Worm (Caenorhabditis elegans) whole organism, early embryonic: Measurements from ENCODE around the gene C16A11.3.

Experiments used
- B0310.2 ChIP-seq: sonication (generic microtip); optimal IDR thresholded peaks from 2 replicates; lab custom pipeline; 2016; ENCODE audit warnings: mild to moderate bottlenecking, missing genetic modification characterization, missing compliant biosample characterization
- F13C5.2 ChIP-seq: sonication (generic microtip); optimal IDR thresholded peaks from 2 replicates; lab custom pipeline; 2017; ENCODE audit warnings: mild to moderate bottlenecking, missing genetic modification characterization, inconsistent platforms, missing compliant biosample characterization
- aly-1 ChIP-seq: sonication (generic microtip); optimal IDR thresholded peaks from 2 replicates; lab custom pipeline; 2016; ENCODE audit warnings: missing genetic modification characterization, missing compliant biosample characterization
- ama-1 ChIP-seq: fragments of 150-350 bp; optimal IDR thresholded peaks from 2 replicates; lab custom pipeline; 2014
- ceh-13 ChIP-seq: fragments of 200-800 bp; sonication (Bioruptor generic); optimal IDR thresholded peaks from 2 replicates; lab custom pipeline; 2018; ENCODE audit warnings: mild to moderate bottlenecking, missing genetic modification characterization, missing compliant biosample characterization
- ceh-36 ChIP-seq: sonication (generic microtip); optimal IDR thresholded peaks from 2 replicates; lab custom pipeline; 2016; ENCODE audit warnings: missing genetic modification characterization, inconsistent platforms, missing compliant biosample characterization
- ets-7 ChIP-seq: sonication (generic microtip); optimal IDR thresholded peaks from 2 replicates; lab custom pipeline; 2016; ENCODE audit warnings: missing genotype, missing genetic modification characterization, missing compliant biosample characterization
- flt-1 ChIP-seq: fragments of 200-800 bp; sonication (Bioruptor generic); IDR thresholded peaks from 2 replicates; pipeline ENCODE4 v1.3.6; 2022; ENCODE audit warnings: missing genetic modification characterization, missing compliant biosample characterization
- hmbx-1 ChIP-seq: sonication (generic microtip); optimal IDR thresholded peaks from 2 replicates; lab custom pipeline; 2016; ENCODE audit warnings: mild to moderate bottlenecking, missing genetic modification characterization, missing compliant biosample characterization
- hmg-4 ChIP-seq: fragments of 200-800 bp; sonication (Bioruptor generic); optimal IDR thresholded peaks from 2 replicates; lab custom pipeline; 2018; ENCODE audit warnings: mild to moderate bottlenecking, missing genetic modification characterization, missing compliant biosample characterization
- hnd-1 ChIP-seq: sonication (generic microtip); optimal IDR thresholded peaks from 2 replicates; lab custom pipeline; 2016; ENCODE audit warnings: missing genetic modification characterization, missing compliant biosample characterization
- pes-1 ChIP-seq: fragments of 200-800 bp; sonication (Bioruptor generic); IDR thresholded peaks from 2 replicates; pipeline ENCODE4 v1.3.6; 2022; ENCODE audit warnings: missing genetic modification reagents, missing genetic modification characterization, missing compliant biosample characterization
- scrt-1 ChIP-seq: fragments of 200-800 bp; sonication (Bioruptor generic); IDR thresholded peaks from 2 replicates; pipeline ENCODE4 v1.3.6; 2022; ENCODE audit warnings: missing genetic modification characterization, missing compliant biosample characterization
- sea-1 ChIP-seq: fragments of 200-800 bp; sonication (Bioruptor generic); conservative IDR thresholded peaks from 2 replicates; pipeline ENCODE4 v1.3.6; 2022; ENCODE audit warnings: missing genetic modification characterization, missing compliant biosample characterization
- tbx-11 ChIP-seq: fragments of 200-800 bp; sonication (Bioruptor generic); IDR thresholded peaks from 2 replicates; pipeline ENCODE4 v1.3.6; 2022; ENCODE audit warnings: missing genetic modification characterization, missing compliant biosample characterization
- tbx-37 ChIP-seq: fragments of 200-800 bp; sonication (Bioruptor generic); conservative IDR thresholded peaks from 2 replicates; pipeline ENCODE4 v1.3.6; 2022; ENCODE audit warnings: missing genetic modification reagents, missing genetic modification characterization, missing compliant biosample characterization
- tra-4 ChIP-seq: sonication (generic microtip); optimal IDR thresholded peaks from 2 replicates; lab custom pipeline; 2017; ENCODE audit warnings: missing genetic modification characterization, missing compliant biosample characterization

Gene C16A11.3

DNA sequence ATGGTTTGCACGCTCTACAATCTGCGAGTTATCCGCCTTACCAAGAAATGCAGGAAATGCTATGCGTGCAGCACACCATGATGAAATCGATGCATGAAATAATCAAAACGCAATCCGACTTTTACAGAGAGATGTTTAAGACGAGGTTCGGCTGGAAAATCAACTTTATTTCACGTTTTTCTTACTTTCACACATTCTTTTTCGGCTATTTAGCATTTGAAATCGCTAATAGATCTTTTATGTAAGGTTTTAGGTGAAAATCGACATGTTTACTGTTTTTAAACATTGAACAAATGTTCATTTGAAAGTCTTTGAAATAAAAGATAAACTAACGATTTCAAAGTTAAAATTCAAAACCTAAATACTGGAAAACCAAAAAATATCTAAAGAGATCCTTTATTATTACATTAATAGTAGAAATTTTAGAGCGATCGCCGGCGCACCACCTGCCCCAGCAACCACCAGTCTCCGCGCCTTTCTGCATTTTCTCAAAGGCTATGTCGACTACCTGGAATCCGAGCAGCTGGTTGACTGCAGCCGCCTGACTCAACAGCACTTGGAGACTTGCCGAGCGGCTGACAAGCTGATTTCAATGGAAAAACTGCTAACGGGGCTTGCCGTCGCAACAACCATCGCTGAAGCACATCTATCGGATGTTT is 1.1 kb upstream of the C16A11.3 start:
- TF ChIP-seq ets-7 (tag; lab: Kevin White, UChicago), result no peak
- TF ChIP-seq tbx-11 (GFP tag; lab: Robert Waterston, UW), result no peak
- TF ChIP-seq pes-1, result no peak
- TF ChIP-seq hmg-4 (GFP tag; lab: Kevin White, UChicago), result no peak
- TF ChIP-seq aly-1 (tag; lab: Kevin White, UChicago), result no peak
- TF ChIP-seq ceh-36 (tag; lab: Kevin White, UChicago), result no peak

DNA sequence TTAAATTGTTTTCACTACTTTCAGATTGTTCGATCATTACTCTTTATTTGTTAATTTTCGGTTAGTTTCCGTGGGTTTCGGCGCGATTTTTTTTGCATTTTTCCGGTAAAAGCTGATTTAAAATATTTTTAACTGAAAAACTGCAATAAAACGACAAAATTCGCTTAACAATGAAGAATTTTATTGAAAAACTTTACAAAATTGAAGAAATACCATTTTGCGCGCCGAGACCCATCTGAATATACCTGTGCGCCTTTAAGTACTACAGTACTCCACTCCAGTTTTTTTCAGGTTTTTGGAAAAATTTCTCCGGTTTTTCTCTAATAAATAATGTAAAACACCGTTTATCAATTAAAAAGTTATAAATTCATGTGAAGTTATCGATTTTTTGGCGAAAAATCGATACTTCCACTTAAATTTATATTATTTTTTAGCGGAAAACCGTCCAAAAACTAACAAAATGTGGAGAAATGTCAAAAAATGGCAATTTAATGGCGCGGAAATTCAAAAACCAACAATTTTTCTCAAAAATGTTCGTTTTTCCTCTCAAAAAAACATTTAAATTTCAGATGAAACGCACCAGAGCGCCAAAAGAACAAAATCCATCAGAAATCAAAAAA is 1.6 kb downstream of the C16A11.3 start, which contains the start of gene C16A11.10:
TSS of gene C16A11.10 (plus strand) at position 570 of the 620 bp plus-strand sequence.
- TF ChIP-seq hmbx-1, result no peak
- no peak for TF ChIP-seq B0310.2 (tag; lab: Kevin White, UChicago)
- no peak for TF ChIP-seq aly-1 (tag; lab: Kevin White, UChicago)
- no peak for TF ChIP-seq ceh-36 (tag; lab: Kevin White, UChicago)
- no peak for TF ChIP-seq ceh-13 (GFP tag; lab: Kevin White, UChicago)
- TF ChIP-seq hnd-1, result no peak
- no peak for TF ChIP-seq tbx-37 (GFP tag; lab: Robert Waterston, UW)
- TF ChIP-seq hmg-4 (GFP tag; lab: Kevin White, UChicago), result no peak
- TF ChIP-seq ama-1 (lab: Kevin White, UChicago), result no peak
- no peak for TF ChIP-seq F13C5.2 (tag; lab: Kevin White, UChicago)
- no peak for TF ChIP-seq ets-7 (tag; lab: Kevin White, UChicago)
- no peak for TF ChIP-seq scrt-1 (GFP tag; lab: Robert Waterston, UW)
- no peak for TF ChIP-seq pes-1
- TF ChIP-seq sea-1 (GFP tag; lab: Robert Waterston, UW), result no peak

DNA sequence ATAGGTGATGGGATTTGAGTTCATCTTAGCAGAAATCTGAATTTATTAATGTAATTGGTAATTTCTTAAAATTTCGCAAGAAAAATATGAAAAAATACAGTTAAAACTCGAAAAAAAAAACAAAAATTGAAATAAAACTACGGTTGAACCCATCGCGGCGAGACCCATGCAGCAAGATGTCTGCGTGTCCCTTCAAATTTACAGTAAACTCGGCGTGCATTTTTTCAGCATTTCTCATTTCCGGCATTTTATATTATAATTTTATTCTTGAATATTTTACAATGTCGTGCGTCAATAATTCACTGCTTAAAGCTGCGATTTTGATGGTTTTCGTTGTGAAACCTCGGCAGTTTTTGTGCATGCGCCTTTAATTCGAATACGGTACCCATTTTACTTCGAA is 6.6 kb downstream of the C16A11.3 start, which contains the start of gene fbxc-43:
TSS of gene fbxc-43 (minus strand) at position 38 of the 400 bp plus-strand sequence.
- TF ChIP-seq tbx-37 (GFP tag; lab: Robert Waterston, UW), result no peak
- TF ChIP-seq flt-1, result no peak
- no peak for TF ChIP-seq aly-1 (tag; lab: Kevin White, UChicago)
- no peak for TF ChIP-seq hmg-4 (GFP tag; lab: Kevin White, UChicago)
- TF ChIP-seq tbx-11 (GFP tag; lab: Robert Waterston, UW), result no peak
- no peak for TF ChIP-seq sea-1 (GFP tag; lab: Robert Waterston, UW)
- no peak for TF ChIP-seq B0310.2 (tag; lab: Kevin White, UChicago)
- no peak for TF ChIP-seq tra-4 (tag; lab: Kevin White, UChicago)
- no peak for TF ChIP-seq ceh-13 (GFP tag; lab: Kevin White, UChicago)
- TF ChIP-seq scrt-1 (GFP tag; lab: Robert Waterston, UW), result no peak
- no peak for TF ChIP-seq ets-7 (tag; lab: Kevin White, UChicago)
- no peak for TF ChIP-seq hnd-1
- TF ChIP-seq pes-1, result no peak
- no peak for TF ChIP-seq ama-1 (lab: Kevin White, UChicago)
- no peak for TF ChIP-seq hmbx-1
- no peak for TF ChIP-seq ceh-36 (tag; lab: Kevin White, UChicago)

DNA sequence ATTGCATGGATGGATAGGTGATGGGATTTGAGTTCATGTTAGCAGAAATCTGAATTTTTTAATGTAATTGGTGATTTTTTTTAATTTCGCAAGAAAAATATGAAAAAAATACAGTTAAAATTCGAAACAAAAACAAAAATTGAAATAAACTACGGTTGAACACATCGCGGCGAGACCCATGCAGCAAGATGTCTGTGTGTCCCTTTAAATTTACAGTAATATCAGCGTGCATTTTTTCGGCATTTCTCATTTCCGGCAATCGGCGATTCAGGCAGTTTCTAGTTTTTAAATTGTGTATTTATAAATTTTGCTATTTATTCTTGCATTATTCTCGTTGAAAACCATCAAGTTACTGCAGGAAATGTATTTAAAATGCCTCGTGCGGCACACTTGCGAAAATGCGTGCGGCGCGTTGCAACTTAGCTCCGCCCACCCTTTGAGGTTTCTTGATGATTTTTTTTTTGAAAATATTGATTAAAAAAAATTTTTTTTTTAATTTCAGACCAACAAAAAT is 8.4 kb downstream of the C16A11.3 start, which contains the start of the genes fbxc-44 and C16A11.2:
TSS of gene fbxc-44 (minus strand) at position 51 of the 514 bp plus-strand sequence.
TSS of gene C16A11.2 (plus strand) at position 503 of the 514 bp plus-strand sequence.
- peak; percentile 51 for TF ChIP-seq aly-1 (tag; lab: Kevin White, UChicago)
- TF ChIP-seq tbx-11 (GFP tag; lab: Robert Waterston, UW), result peak; percentile 79
- TF ChIP-seq hmg-4 (GFP tag; lab: Kevin White, UChicago), result peak; percentile 63
- no peak for TF ChIP-seq ama-1 (lab: Kevin White, UChicago)
- peak; percentile 84 for TF ChIP-seq F13C5.2 (tag; lab: Kevin White, UChicago)
- TF ChIP-seq tra-4 (tag; lab: Kevin White, UChicago), result peak; percentile 15
- TF ChIP-seq sea-1 (GFP tag; lab: Robert Waterston, UW), result 0 out of 2 replicates have a peak, but pooled peaks have one; percentile 42
- TF ChIP-seq B0310.2 (tag; lab: Kevin White, UChicago), result peak; percentile 17
- TF ChIP-seq tbx-37 (GFP tag; lab: Robert Waterston, UW), result peak; percentile 74
- peak; percentile 48 for TF ChIP-seq ceh-13 (GFP tag; lab: Kevin White, UChicago)
- TF ChIP-seq hnd-1, result peak; percentile 58
- TF ChIP-seq pes-1, result peak; percentile 88
- peak; percentile 76 for TF ChIP-seq scrt-1 (GFP tag; lab: Robert Waterston, UW)
- peak; percentile 77 for TF ChIP-seq ceh-36 (tag; lab: Kevin White, UChicago)
- peak; percentile 68 for TF ChIP-seq flt-1
- peak; percentile 11 for TF ChIP-seq hmbx-1
- no peak for TF ChIP-seq ets-7 (tag; lab: Kevin White, UChicago)

ce11 chrII:4238963-4239362 is 9.6 kb downstream of the C16A11.3 start:
- TF ChIP-seq scrt-1 (GFP tag; lab: Robert Waterston, UW) (no peak), F13C5.2 (tag; lab: Kevin White, UChicago) (no peak), tbx-37 (GFP tag; lab: Robert Waterston, UW) (no peak), ama-1 (lab: Kevin White, UChicago) (no peak)

- TF ChIP-seq ets-7 (tag; lab: Kevin White, UChicago) (no peak), sea-1 (GFP tag; lab: Robert Waterston, UW) (no peak), tbx-11 (GFP tag; lab: Robert Waterston, UW) (no peak), ceh-13 (GFP tag; lab: Kevin White, UChicago) (no peak), flt-1 (no peak)
These were observed 15.6 kb downstream of the C16A11.3 start for ce11 chrII:4244959-4245358.

- no peak for TF ChIP-seq tbx-11 (GFP tag; lab: Robert Waterston, UW)
- no peak for TF ChIP-seq scrt-1 (GFP tag; lab: Robert Waterston, UW)
- TF ChIP-seq ceh-13 (GFP tag; lab: Kevin White, UChicago), result no peak
- no peak for TF ChIP-seq aly-1 (tag; lab: Kevin White, UChicago)
- TF ChIP-seq tra-4 (tag; lab: Kevin White, UChicago), result no peak
- no peak for TF ChIP-seq ets-7 (tag; lab: Kevin White, UChicago)
- no peak for TF ChIP-seq hmg-4 (GFP tag; lab: Kevin White, UChicago)
- TF ChIP-seq B0310.2 (tag; lab: Kevin White, UChicago), result no peak
- no peak for TF ChIP-seq hmbx-1
- TF ChIP-seq sea-1 (GFP tag; lab: Robert Waterston, UW), result no peak
- no peak for TF ChIP-seq hnd-1
- TF ChIP-seq flt-1, result no peak
- TF ChIP-seq tbx-37 (GFP tag; lab: Robert Waterston, UW), result no peak
These were observed 17.6 kb downstream of the C16A11.3 start, which contains the start of gene gpa-11 for ce11 chrII:4246897-4247296. TSS of gene gpa-11 (plus strand) at chrII:4247197.
